Worm (Caenorhabditis elegans): Measurements from ENCODE around the gene clec-74.

The clec-74 gene

ce11 chrIV:3977965-3978523 is 21.2 kb downstream of the clec-74 start, which contains the start of gene srh-220:
Gene srh-220 (minus strand): TSS chrIV:3978015.
- TF ChIP-seq F37B4.10 (GFP tag; IDR thresholded peaks at IDR 0.05) (0 out of 2 replicates have a peak, but pooled peaks have one; percentile 67), madf-8 (GFP tag; conservative IDR thresholded peaks at IDR 0.05) (no peak)

- TF ChIP-seq hlh-12 (tag; optimal IDR thresholded peaks at IDR 0.05), result no peak
- no peak for TF ChIP-seq egl-18 (GFP tag; IDR thresholded peaks at IDR 0.05)
- TF ChIP-seq ama-1 (optimal IDR thresholded peaks at IDR 0.05), result no peak
- TF ChIP-seq ama-1 (GFP tag; optimal IDR thresholded peaks at IDR 0.05), result no peak
- TF ChIP-seq egl-44 (GFP tag; IDR thresholded peaks at IDR 0.05), result no peak
- TF ChIP-seq ceh-79 (tag; optimal IDR thresholded peaks at IDR 0.05), result no peak
- TF ChIP-seq Y53F4B.3 (GFP tag; IDR thresholded peaks at IDR 0.05), result no peak
- no peak for TF ChIP-seq ceh-58 (GFP tag; IDR thresholded peaks at IDR 0.05)
- no peak for TF ChIP-seq ceh-40 (GFP tag; IDR thresholded peaks at IDR 0.05)
- TF ChIP-seq nfya-2 (GFP tag; IDR thresholded peaks at IDR 0.05), result no peak
- no peak for TF ChIP-seq Y56A3A.18 (GFP tag; IDR thresholded peaks at IDR 0.05)
- TF ChIP-seq die-1 (tag; optimal IDR thresholded peaks at IDR 0.05), result no peak
- TF ChIP-seq sptf-2 (GFP tag; optimal IDR thresholded peaks at IDR 0.05), result no peak
- no peak for TF ChIP-seq ccch-3 (GFP tag; optimal IDR thresholded peaks at IDR 0.05)
- TF ChIP-seq hmg-20 (GFP tag; IDR thresholded peaks at IDR 0.05), result no peak
- no peak for TF ChIP-seq attf-6 (GFP tag; IDR thresholded peaks at IDR 0.05)
- TF ChIP-seq ztf-28 (GFP tag; IDR thresholded peaks at IDR 0.05), result no peak
Measured at ce11 chrIV:3979525-3979924, 22.7 kb downstream of the clec-74 start, which contains the start of gene srh-222. Gene srh-222 (plus strand): TSS chrIV:3979825.

- TF ChIP-seq gei-17 (GFP tag; optimal IDR thresholded peaks at IDR 0.05) (no peak), nfya-2 (GFP tag; IDR thresholded peaks at IDR 0.05) (no peak), lir-1 (GFP tag; conservative IDR thresholded peaks at IDR 0.05) (no peak), Y53F4B.3 (GFP tag; IDR thresholded peaks at IDR 0.05) (no peak), cebp-2 (GFP tag; IDR thresholded peaks at IDR 0.05) (no peak), F33H1.4 (GFP tag; IDR thresholded peaks at IDR 0.05) (no peak), F39B2.1 (GFP tag; IDR thresholded peaks at IDR 0.05) (no peak), T07F8.4 (tag; optimal IDR thresholded peaks at IDR 0.05) (no peak), somi-1 (GFP tag; optimal IDR thresholded peaks at IDR 0.05) (no peak), athp-1 (tag; optimal IDR thresholded peaks at IDR 0.05) (no peak), hlh-26 (GFP tag; conservative IDR thresholded peaks at IDR 0.05) (no peak), lin-54 (GFP tag; optimal IDR thresholded peaks at IDR 0.05) (no peak), repo-1 (tag; optimal IDR thresholded peaks at IDR 0.05) (no peak), K11D2.4 (GFP tag; IDR thresholded peaks at IDR 0.05) (no peak), B0336.3 (GFP tag; IDR thresholded peaks at IDR 0.05) (no peak), mes-4 (tag; optimal IDR thresholded peaks at IDR 0.05) (no peak), ztf-3 (GFP tag; optimal IDR thresholded peaks at IDR 0.05) (no peak)
Measured at ce11 chrIV:3981601-3982000, 24.8 kb downstream of the clec-74 start, which contains the start of gene srh-223. Gene srh-223 (plus strand): TSS chrIV:3981901.

- TF ChIP-seq somi-1 (GFP tag; optimal IDR thresholded peaks at IDR 0.05) (no peak), madf-6 (GFP tag; IDR thresholded peaks at IDR 0.05) (no peak), athp-1 (tag; optimal IDR thresholded peaks at IDR 0.05) (no peak), egl-18 (GFP tag; IDR thresholded peaks at IDR 0.05) (no peak), bed-2 (GFP tag; IDR thresholded peaks at IDR 0.05) (no peak), cebp-2 (GFP tag; IDR thresholded peaks at IDR 0.05) (no peak), nhr-90 (tag; optimal IDR thresholded peaks at IDR 0.05) (no peak), tbp1 (GFP tag; optimal IDR thresholded peaks at IDR 0.05) (no peak), ceh-79 (tag; optimal IDR thresholded peaks at IDR 0.05) (no peak), T07F8.4 (tag; optimal IDR thresholded peaks at IDR 0.05) (no peak), attf-5 (GFP tag; optimal IDR thresholded peaks at IDR 0.05) (no peak), rcor-1 (GFP tag; IDR thresholded peaks at IDR 0.05) (no peak), nhr-179 (tag; optimal IDR thresholded peaks at IDR 0.05) (no peak), nfya-2 (GFP tag; IDR thresholded peaks at IDR 0.05) (no peak), attf-3 (GFP tag; conservative IDR thresholded peaks at IDR 0.05) (no peak), mxl-1 (tag; optimal IDR thresholded peaks at IDR 0.05) (no peak), hlh-26 (GFP tag; conservative IDR thresholded peaks at IDR 0.05) (no peak), ccch-3 (GFP tag; optimal IDR thresholded peaks at IDR 0.05) (no peak)
Measured at ce11 chrIV:3988132-3988531, 31.3 kb downstream of the clec-74 start.
